Fruit fly (Drosophila melanogaster): ENCODE data around the gene CG5397.

The CG5397 gene

DNA sequence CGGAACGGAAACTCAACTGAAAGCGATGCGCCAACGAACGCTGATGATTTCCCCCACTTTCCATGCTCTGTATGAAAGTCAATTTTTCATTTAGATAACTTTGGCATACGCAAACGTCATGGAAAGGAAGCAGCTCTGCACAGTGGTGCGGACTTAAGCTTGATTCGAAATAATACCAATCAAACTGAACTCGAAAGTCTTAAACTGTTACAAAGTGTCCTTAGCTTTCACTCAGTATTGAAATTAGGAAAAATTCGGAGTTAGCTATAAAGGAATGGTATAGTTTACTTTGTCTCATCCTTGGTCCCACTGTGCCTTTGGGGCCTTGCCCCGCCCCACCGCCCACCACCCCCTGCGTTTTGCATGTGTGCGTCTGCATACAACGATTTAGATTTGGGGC is 32.4 kb upstream of the CG5397 start (continued):
- TF ChIP-seq dmrt11E (tag; optimal IDR thresholded peaks at IDR 0.05) (no peak), CG2129 (GFP tag; IDR thresholded peaks at IDR 0.05; ENCODE audit: partially characterized antibody) (no peak), CG10366 (GFP tag; IDR thresholded peaks at IDR 0.05) (peak; percentile 62), cad (GFP tag; optimal IDR thresholded peaks at IDR 0.05) (no peak), grn (GFP tag; optimal IDR thresholded peaks at IDR 0.05) (no peak), CG12769 (tag; optimal IDR thresholded peaks at IDR 0.05) (peak; percentile 80), CG7963 (GFP tag; IDR thresholded peaks at IDR 0.05; ENCODE audit: partially characterized antibody) (no peak), ham (GFP tag; IDR thresholded peaks at IDR 0.05) (no peak), oc (tag; optimal IDR thresholded peaks at IDR 0.05) (no peak), sob (GFP tag; IDR thresholded peaks at IDR 0.05) (peak; percentile 71), CG14860 (GFP tag; IDR thresholded peaks at IDR 0.05; ENCODE audit: partially characterized antibody) (no peak), Awh (GFP tag; IDR thresholded peaks at IDR 0.05) (0 out of 2 replicates have a peak, but pooled peaks have one; percentile 56), CG9932 (GFP tag; IDR thresholded peaks at IDR 0.05) (peak; percentile 72), PHDP (tag; optimal IDR thresholded peaks at IDR 0.05) (peak; percentile 59), al (GFP tag; IDR thresholded peaks at IDR 0.05) (no peak), pb (GFP tag; optimal IDR thresholded peaks at IDR 0.05) (no peak), TFAM (GFP tag; optimal IDR thresholded peaks at IDR 0.05) (no peak), CG30431 (GFP tag; optimal IDR thresholded peaks at IDR 0.05) (no peak), chif (GFP tag; optimal IDR thresholded peaks at IDR 0.05) (peak in 1 of 2 experiments; percentile 26), ranshi (GFP tag; IDR thresholded peaks at IDR 0.05) (peak; percentile 60), trh (GFP tag; optimal IDR thresholded peaks at IDR 0.05) (no peak), CG13296 (GFP tag; optimal IDR thresholded peaks at IDR 0.05) (no peak), vfl (GFP tag; optimal IDR thresholded peaks at IDR 0.05) (peak; percentile 20), CG17361 (GFP tag; IDR thresholded peaks at IDR 0.05) (0 out of 3 replicates have a peak, but pooled peaks have one; percentile 19), slbo (GFP tag; IDR thresholded peaks at IDR 0.05) (peak; percentile 85), Hr51 (GFP tag; optimal IDR thresholded peaks at IDR 0.05) (peak in 1 of 2 experiments; percentile 49), shn (GFP tag; optimal IDR thresholded peaks at IDR 0.05) (no peak), CG12104 (GFP tag; optimal IDR thresholded peaks at IDR 0.05) (no peak), CG13894 (tag; optimal IDR thresholded peaks at IDR 0.05) (peak; percentile 18), Meics (GFP tag; optimal IDR thresholded peaks at IDR 0.05) (peak; percentile 55), CG12219 (GFP tag; optimal IDR thresholded peaks at IDR 0.05) (peak; percentile 31), Atf3 (GFP tag; optimal IDR thresholded peaks at IDR 0.05) (no peak), exex (tag; optimal IDR thresholded peaks at IDR 0.05) (no peak), CoRest (tag; optimal IDR thresholded peaks at IDR 0.05) (peak; percentile 36), YL-1 (GFP tag; optimal IDR thresholded peaks at IDR 0.05) (no peak), Fer2 (tag; optimal IDR thresholded peaks at IDR 0.05) (peak; percentile 1), D19B (GFP tag; optimal IDR thresholded peaks at IDR 0.05) (no peak), CG2889 (GFP tag; IDR thresholded peaks at IDR 0.05) (peak; percentile 57; the same call in 1 of the 3 replicates), rib (GFP tag; IDR thresholded peaks at IDR 0.05) (0 out of 2 replicates have a peak, but pooled peaks have one; percentile 40), jigr1 (GFP tag; IDR thresholded peaks at IDR 0.05) (no peak), CG1024 (GFP tag; IDR thresholded peaks at IDR 0.05) (no peak), CG12299 (tag; optimal IDR thresholded peaks at IDR 0.05) (peak; percentile 42), klu (GFP tag; IDR thresholded peaks at IDR 0.05) (no peak), Myb (GFP tag; optimal IDR thresholded peaks at IDR 0.05) (no peak)
